Worm (Caenorhabditis elegans) whole organism, L1 larva: ENCODE data around the gene clec-170.

ENCODE experiments used
- Y116A8C.19 ChIP-seq: sonication (generic microtip); optimal IDR thresholded peaks from 2 replicates; lab custom pipeline; 2016; ENCODE audit warnings: missing compliant biosample characterization, missing genetic modification characterization, borderline replicate concordance
- ces-1 ChIP-seq: fragments of 150-350 bp; optimal IDR thresholded peaks from 2 replicates; lab custom pipeline; 2014; ENCODE audit warnings: missing biosample characterization, missing genetic modification reagents, missing genetic modification characterization
- egl-27 ChIP-seq, 2 experiments: fragments of 150-350 bp in 1 of 2; sonication (generic microtip); optimal IDR thresholded peaks; 3 replicates each; lab custom pipeline; 2017 to 2018; ENCODE audit warnings: missing biosample characterization in 2 of 2, missing genetic modification characterization in 2 of 2, missing genetic modification reagents in 2 of 2
- elt-2 ChIP-seq: sonication (generic microtip); optimal IDR thresholded peaks from 2 replicates; lab custom pipeline; 2016; ENCODE audit warnings: missing genetic modification characterization, mild to moderate bottlenecking, inconsistent platforms, missing compliant biosample characterization, missing genetic modification reagents
- elt-3 ChIP-seq, 6 experiments: fragments of 150-350 bp in 1 of 6; sonication (generic microtip); optimal IDR thresholded peaks; 2 replicates each; lab custom pipeline; 2017 to 2018; ENCODE audit warnings: missing biosample characterization in 6 of 6, missing genetic modification characterization in 6 of 6, inconsistent platforms in 1 of 6
- fkh-10 ChIP-seq: sonication (generic microtip); optimal IDR thresholded peaks from 2 replicates; lab custom pipeline; 2017; ENCODE audit warnings: missing biosample characterization, missing genetic modification reagents, missing genetic modification characterization
- nhr-77 ChIP-seq: fragments of 150-350 bp; optimal IDR thresholded peaks from 2 replicates; lab custom pipeline; 2014; ENCODE audit warnings: missing biosample characterization, missing genetic modification characterization
- pag-3 ChIP-seq: sonication (generic microtip); optimal IDR thresholded peaks from 2 replicates; lab custom pipeline; 2017; ENCODE audit warnings: missing genetic modification characterization, mild to moderate bottlenecking, missing compliant biosample characterization, antibody characterized with exemption, borderline replicate concordance; ENCODE audit not compliant: insufficient read depth
- rnt-1 ChIP-seq: sonication (generic microtip); optimal IDR thresholded peaks from 2 replicates; lab custom pipeline; 2016; ENCODE audit warnings: mild to moderate bottlenecking, missing genetic modification characterization, moderate library complexity, missing compliant biosample characterization
- snpc-4 ChIP-seq: fragments of 150-350 bp; optimal IDR thresholded peaks from 2 replicates; lab custom pipeline; 2014; ENCODE audit warnings: missing biosample characterization, missing genetic modification characterization
- sptf-1 ChIP-seq: fragments of 150-350 bp; optimal IDR thresholded peaks from 2 replicates; lab custom pipeline; 2014; ENCODE audit warnings: missing biosample characterization, missing genetic modification characterization
- tbx-2 ChIP-seq: sonication (generic microtip); optimal IDR thresholded peaks from 2 replicates; lab custom pipeline; 2016; ENCODE audit warnings: missing genetic modification characterization, missing compliant biosample characterization
- unc-130 ChIP-seq: fragments of 150-350 bp; optimal IDR thresholded peaks from 2 replicates; lab custom pipeline; 2017; ENCODE audit warnings: missing biosample characterization, missing genetic modification characterization, inconsistent platforms

DNA sequence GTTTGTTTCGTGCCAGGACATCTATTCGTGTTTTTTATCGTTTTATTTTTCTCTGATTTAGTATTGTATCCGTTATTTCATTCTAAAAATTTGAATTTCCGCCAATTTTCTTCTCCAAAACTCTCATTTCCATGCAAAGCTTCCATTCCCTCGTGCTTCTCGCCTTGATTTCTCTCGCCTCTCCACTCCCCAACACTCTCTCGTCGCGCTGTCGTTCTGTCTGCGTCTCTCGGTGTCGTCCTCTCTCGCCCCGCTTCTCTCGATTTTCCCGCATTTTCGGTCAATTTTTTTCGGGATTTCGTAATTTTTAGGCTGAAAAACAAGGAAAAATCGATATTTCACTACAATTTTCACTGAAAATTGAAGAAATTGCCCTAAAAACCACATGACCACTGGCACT lies 7.9 kb downstream of the clec-170 start, which contains the start of gene C09E9.1:
- TF ChIP-seq Y116A8C.19 (tag; lab: Kevin White, UChicago), result no peak
- peak; percentile 43 for TF ChIP-seq snpc-4 (tag; lab: Kevin White, UChicago)
- TF ChIP-seq nhr-77 (tag; lab: Kevin White, UChicago), result no peak
- no peak for TF ChIP-seq pag-3
- no peak for TF ChIP-seq unc-130 (tag; lab: Kevin White, UChicago)
- TF ChIP-seq fkh-10 (GFP tag; lab: Kevin White, UChicago), result no peak
- TF ChIP-seq rnt-1 (tag; lab: Kevin White, UChicago), result peak; percentile 74
- TF ChIP-seq sptf-1, result no peak
- TF ChIP-seq egl-27 (tag; optimal IDR thresholded peaks at IDR 0.05; lab: Kevin White, UChicago), result no peak
- peak in 1 of 6 experiments; percentile 59 for TF ChIP-seq elt-3 (tag; optimal IDR thresholded peaks at IDR 0.05; lab: Kevin White, UChicago)
- TF ChIP-seq ces-1 (GFP tag; lab: Kevin White, UChicago), result no peak
- TF ChIP-seq elt-2 (tag; lab: Kevin White, UChicago), result peak; percentile 50
- TF ChIP-seq tbx-2 (tag; lab: Kevin White, UChicago), result peak; percentile 73
